Worm (Caenorhabditis elegans): Measurements from ENCODE around the gene ape-1.

- no peak for TF ChIP-seq fkh-10 (GFP tag; optimal IDR thresholded peaks at IDR 0.05)
- TF ChIP-seq dve-1 (tag; optimal IDR thresholded peaks at IDR 0.05): no peak
- no peak for TF ChIP-seq Y22D7AL.16 (tag; optimal IDR thresholded peaks at IDR 0.05)
- no peak for TF ChIP-seq odd-2 (tag; optimal IDR thresholded peaks at IDR 0.05)
- TF ChIP-seq sox-4 (tag; optimal IDR thresholded peaks at IDR 0.05): no peak
- no peak for TF ChIP-seq ets-4 (tag; optimal IDR thresholded peaks at IDR 0.05)
- TF ChIP-seq fax-1 (tag; optimal IDR thresholded peaks at IDR 0.05): no peak
- no peak for TF ChIP-seq ama-1 (optimal IDR thresholded peaks at IDR 0.05)
- no peak for TF ChIP-seq pha-4 (tag; optimal IDR thresholded peaks at IDR 0.05)
- no peak for TF ChIP-seq pqm-1 (tag; optimal IDR thresholded peaks at IDR 0.05)
- no peak for TF ChIP-seq rnt-1 (tag; optimal IDR thresholded peaks at IDR 0.05)
- no peak for TF ChIP-seq ceh-18 (tag; optimal IDR thresholded peaks at IDR 0.05)
- no peak for TF ChIP-seq hlh-30 (tag; optimal IDR thresholded peaks at IDR 0.05; ENCODE audit: insufficient read depth)
These were observed 50.2 kb downstream of the ape-1 start, which contains the start of gene daf-11 for ce11 chrV:11725971-11726370.

Data from whole organism, late embryonic.